Worm (Caenorhabditis elegans) whole organism, L4 larva: ENCODE data around the gene lin-29.

ENCODE experiments used
- lin-39 ChIP-seq: fragments of 150-350 bp; optimal IDR thresholded peaks from 2 replicates; lab custom pipeline; 2014; ENCODE audit warnings: missing biosample characterization, missing genetic modification reagents, missing genetic modification characterization
- mep-1 ChIP-seq: fragments of 150-350 bp; sonication (generic microtip); optimal IDR thresholded peaks from 3 replicates; lab custom pipeline; 2014; ENCODE audit warnings: missing biosample characterization, missing genetic modification characterization
- snpc-4 ChIP-seq: fragments of 150-350 bp; optimal IDR thresholded peaks from 2 replicates; lab custom pipeline; 2014; ENCODE audit warnings: missing biosample characterization, missing genetic modification characterization
- ztf-7 ChIP-seq: fragments of 150-350 bp; optimal IDR thresholded peaks from 2 replicates; lab custom pipeline; 2014; ENCODE audit warnings: missing biosample characterization, missing genetic modification characterization

DNA sequence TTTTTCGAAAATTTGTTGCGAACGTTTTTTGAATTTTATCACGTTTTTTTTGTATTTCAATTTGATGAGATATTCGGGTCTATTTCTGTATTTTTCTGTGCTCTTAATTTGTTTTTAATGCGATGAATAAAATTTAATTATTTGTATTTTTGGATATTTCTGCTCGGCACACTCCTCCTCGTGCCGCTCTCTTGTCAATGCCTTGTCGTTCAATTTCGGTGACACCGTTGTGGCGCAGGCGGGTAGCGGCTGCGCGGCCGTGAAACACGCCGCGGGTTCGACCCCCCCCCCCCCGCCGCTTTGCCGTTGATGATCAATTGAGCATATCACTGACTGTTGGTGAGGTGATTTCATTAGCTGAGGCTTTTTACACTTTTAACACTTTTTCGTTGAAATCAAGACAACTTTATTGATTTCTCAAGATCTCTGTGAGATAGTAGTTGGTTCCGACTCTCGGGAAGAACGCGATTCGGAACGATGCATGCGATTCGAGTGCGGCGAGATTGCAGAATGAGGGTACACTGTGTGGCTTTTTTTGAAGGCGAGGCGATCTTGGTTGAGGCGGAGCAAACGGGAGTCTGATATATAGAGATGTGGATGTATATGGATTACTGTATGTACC, 25.6 kb upstream of the lin-29 start:
- no peak for TF ChIP-seq lin-39 (tag; lab: Kevin White, UChicago)
- peak; percentile 88 for TF ChIP-seq mep-1
- no peak for TF ChIP-seq snpc-4 (tag; lab: Kevin White, UChicago)
- peak; percentile 52 for TF ChIP-seq ztf-7 (tag; lab: Kevin White, UChicago)
